Worm (Caenorhabditis elegans) whole organism, young adult: ENCODE data around the gene F58F12.12.
A peak's percentile ranks its signal among the peaks of the same experiment; 100 is the strongest.

ENCODE experiments used
- B0261.1 ChIP-seq: sonication (generic microtip); optimal IDR thresholded peaks from 2 replicates; lab custom pipeline; 2016; ENCODE audit warnings: mild to moderate bottlenecking, missing genetic modification characterization, moderate library complexity, missing compliant biosample characterization
- C17E4.6 ChIP-seq: fragments of 200-800 bp; sonication (Bioruptor generic); IDR thresholded peaks from 2 replicates; pipeline ENCODE4 v1.3.6; 2022; ENCODE audit warnings: missing genetic modification reagents, missing genetic modification characterization, missing compliant biosample characterization
- F22D6.2 ChIP-seq: sonication (generic microtip); optimal IDR thresholded peaks from 2 replicates; lab custom pipeline; 2016; ENCODE audit warnings: mild to moderate bottlenecking, missing genetic modification characterization, missing compliant biosample characterization
- F37B4.10 ChIP-seq: fragments of 200-800 bp; sonication (Bioruptor generic); IDR thresholded peaks from 2 replicates; pipeline ENCODE4 v1.3.6; 2022; ENCODE audit warnings: missing genetic modification characterization, missing compliant biosample characterization
- F49E8.2 ChIP-seq: sonication (generic microtip); optimal IDR thresholded peaks from 3 replicates; lab custom pipeline; 2017; ENCODE audit warnings: missing genetic modification characterization, mild to moderate bottlenecking, missing compliant biosample characterization, antibody characterized with exemption, moderate library complexity; ENCODE audit not compliant: insufficient read depth
- F52B5.7 ChIP-seq: sonication (generic microtip); optimal IDR thresholded peaks from 2 replicates; lab custom pipeline; 2016; ENCODE audit warnings: mild to moderate bottlenecking, missing genetic modification characterization, missing compliant biosample characterization
- K12H6.12 ChIP-seq: fragments of 200-800 bp; sonication (Bioruptor generic); optimal IDR thresholded peaks from 2 replicates; lab custom pipeline; 2018; ENCODE audit warnings: mild to moderate bottlenecking, missing genetic modification characterization, missing compliant biosample characterization
- T07F8.4 ChIP-seq: sonication (generic microtip); optimal IDR thresholded peaks from 2 replicates; lab custom pipeline; 2016; ENCODE audit warnings: mild to moderate bottlenecking, missing genetic modification characterization, moderate library complexity, missing compliant biosample characterization
- T26A5.8 ChIP-seq: sonication (generic microtip); optimal IDR thresholded peaks from 2 replicates; lab custom pipeline; 2016; ENCODE audit warnings: missing genetic modification characterization, missing compliant biosample characterization
- Y53G8AR.9 ChIP-seq: fragments of 200-800 bp; sonication (Bioruptor generic); conservative IDR thresholded peaks from 2 replicates; pipeline ENCODE4 v1.3.6; 2022; ENCODE audit warnings: missing genetic modification reagents, missing genetic modification characterization, missing compliant biosample characterization
- ZK185.1 ChIP-seq: sonication (generic microtip); optimal IDR thresholded peaks from 2 replicates; lab custom pipeline; 2016; ENCODE audit warnings: mild to moderate bottlenecking, missing genetic modification characterization, missing compliant biosample characterization; ENCODE audit not compliant: poor library complexity, severe bottlenecking
- akir-1 ChIP-seq: fragments of 200-800 bp; sonication (Bioruptor generic); optimal IDR thresholded peaks from 2 replicates; lab custom pipeline; 2018; ENCODE audit warnings: mild to moderate bottlenecking, missing genetic modification characterization, moderate library complexity, missing compliant biosample characterization
- atf-7 ChIP-seq: sonication (generic microtip); optimal IDR thresholded peaks from 2 replicates; lab custom pipeline; 2017; ENCODE audit warnings: mild to moderate bottlenecking, missing genetic modification characterization, missing compliant biosample characterization
- athp-1 ChIP-seq: sonication (generic microtip); optimal IDR thresholded peaks from 2 replicates; lab custom pipeline; 2017; ENCODE audit warnings: mild to moderate bottlenecking, missing genetic modification characterization, missing compliant biosample characterization
- attf-5 ChIP-seq: fragments of 200-800 bp; sonication (Bioruptor generic); optimal IDR thresholded peaks from 2 replicates; lab custom pipeline; 2018; ENCODE audit warnings: mild to moderate bottlenecking, missing genetic modification characterization, missing compliant biosample characterization
- bed-1 ChIP-seq: fragments of 200-800 bp; sonication (Bioruptor generic); IDR thresholded peaks from 2 replicates; pipeline ENCODE4 v1.3.6; 2022; ENCODE audit warnings: missing genetic modification reagents, missing genetic modification characterization, missing compliant biosample characterization
- ccch-3 ChIP-seq: fragments of 200-800 bp; sonication (Bioruptor generic); optimal IDR thresholded peaks from 2 replicates; lab custom pipeline; 2018; ENCODE audit warnings: mild to moderate bottlenecking, missing genetic modification characterization, missing compliant biosample characterization
- cebp-1 ChIP-seq, 2 experiments: fragments of 200-800 bp in 1 of 2; sonication (Bioruptor generic) in 1 of 2; sonication (generic microtip) in 1 of 2; IDR thresholded peaks in 1 of 2; optimal IDR thresholded peaks in 1 of 2; 2 replicates each; pipeline versions ENCODE4 v1.3.6 to Lab custom; 2017 to 2022; ENCODE audit warnings: missing compliant biosample characterization in 2 of 2, missing genetic modification characterization in 2 of 2, mild to moderate bottlenecking in 1 of 2, missing genetic modification reagents in 1 of 2, moderate library complexity in 1 of 2
- ceh-40 ChIP-seq: fragments of 200-800 bp; sonication (Bioruptor generic); IDR thresholded peaks from 2 replicates; pipeline ENCODE4 v1.3.6; 2022; ENCODE audit warnings: missing genetic modification characterization, missing compliant biosample characterization
- ceh-58 ChIP-seq: fragments of 200-800 bp; sonication (Bioruptor generic); IDR thresholded peaks from 2 replicates; pipeline ENCODE4 v1.3.6; 2022; ENCODE audit warnings: missing genetic modification characterization, missing compliant biosample characterization
- chd-7 ChIP-seq: sonication (generic microtip); optimal IDR thresholded peaks from 2 replicates; lab custom pipeline; 2016; ENCODE audit warnings: mild to moderate bottlenecking, missing genetic modification characterization, moderate library complexity, missing compliant biosample characterization
- dpl-1 ChIP-seq: fragments of 150-350 bp; optimal IDR thresholded peaks from 2 replicates; lab custom pipeline; 2014; ENCODE audit warnings: missing biosample characterization, missing genetic modification reagents, missing genetic modification characterization
- efl-1 ChIP-seq: fragments of 150-350 bp; optimal IDR thresholded peaks from 2 replicates; lab custom pipeline; 2014; ENCODE audit warnings: missing biosample characterization, missing genetic modification reagents, missing genetic modification characterization
- egl-18 ChIP-seq: fragments of 200-800 bp; sonication (Bioruptor generic); IDR thresholded peaks from 2 replicates; pipeline ENCODE4 v1.3.6; 2022; ENCODE audit warnings: missing genetic modification reagents, missing genetic modification characterization, missing compliant biosample characterization
- ets-4 ChIP-seq: fragments of 200-800 bp; sonication (Bioruptor generic); optimal IDR thresholded peaks from 2 replicates; lab custom pipeline; 2018; ENCODE audit warnings: mild to moderate bottlenecking, missing genetic modification characterization, missing compliant biosample characterization
- fkh-3 ChIP-seq: sonication (generic microtip); optimal IDR thresholded peaks from 2 replicates; lab custom pipeline; 2016; ENCODE audit warnings: mild to moderate bottlenecking, missing genetic modification characterization, missing compliant biosample characterization
- him-1 ChIP-seq: sonication (generic microtip); optimal IDR thresholded peaks from 2 replicates; lab custom pipeline; 2016; ENCODE audit warnings: missing genotype, missing genetic modification reagents, missing genetic modification characterization, missing compliant biosample characterization
- hmg-20 ChIP-seq: fragments of 200-800 bp; sonication (Bioruptor generic); IDR thresholded peaks from 2 replicates; pipeline ENCODE4 v1.3.6; 2022; ENCODE audit warnings: missing genetic modification reagents, missing genetic modification characterization, missing compliant biosample characterization
- let-526 ChIP-seq: fragments of 200-800 bp; sonication (Bioruptor generic); IDR thresholded peaks from 2 replicates; pipeline ENCODE4 v1.3.6; 2022; ENCODE audit warnings: missing genetic modification reagents, missing genetic modification characterization, missing compliant biosample characterization
- lin-35 ChIP-seq, 3 experiments: fragments of 150-350 bp in 2 of 3; sonication (generic microtip) in 1 of 3; optimal IDR thresholded peaks; 2 replicates each; lab custom pipeline; 2014 to 2018; ENCODE audit warnings: missing biosample characterization in 3 of 3, missing genetic modification characterization in 3 of 3, missing genetic modification reagents in 3 of 3
- lin-54 ChIP-seq: fragments of 200-800 bp; sonication (Bioruptor generic); optimal IDR thresholded peaks from 2 replicates; lab custom pipeline; 2018; ENCODE audit warnings: mild to moderate bottlenecking, missing genetic modification characterization, missing compliant biosample characterization
- lsl-1 ChIP-seq: fragments of 200-800 bp; sonication (Bioruptor generic); optimal IDR thresholded peaks from 2 replicates; lab custom pipeline; 2018; ENCODE audit warnings: mild to moderate bottlenecking, missing genetic modification characterization, moderate library complexity, missing compliant biosample characterization
- madf-3 ChIP-seq: fragments of 200-800 bp; sonication (Bioruptor generic); IDR thresholded peaks from 2 replicates; pipeline ENCODE4 v1.3.6; 2022; ENCODE audit warnings: missing genetic modification reagents, missing genetic modification characterization, missing compliant biosample characterization
- mcd-1 ChIP-seq: fragments of 200-800 bp; sonication (Bioruptor generic); IDR thresholded peaks from 2 replicates; pipeline ENCODE4 v1.3.6; 2022; ENCODE audit warnings: missing genetic modification reagents, missing genetic modification characterization, missing compliant biosample characterization
- mel-28 ChIP-seq: sonication (generic microtip); optimal IDR thresholded peaks from 2 replicates; lab custom pipeline; 2016; ENCODE audit warnings: borderline replicate concordance, mild to moderate bottlenecking, missing genetic modification characterization, missing compliant biosample characterization
- mxl-1 ChIP-seq: sonication (generic microtip); optimal IDR thresholded peaks from 2 replicates; lab custom pipeline; 2016; ENCODE audit warnings: missing genetic modification characterization, missing compliant biosample characterization
- nfyb-1 ChIP-seq: fragments of 200-800 bp; sonication (Bioruptor generic); IDR thresholded peaks from 2 replicates; pipeline ENCODE4 v1.3.6; 2022; ENCODE audit warnings: missing genetic modification reagents, missing genetic modification characterization, missing compliant biosample characterization
- nhr-120 ChIP-seq: fragments of 200-800 bp; sonication (Bioruptor generic); IDR thresholded peaks from 2 replicates; pipeline ENCODE4 v1.3.6; 2022; ENCODE audit warnings: missing genetic modification characterization, missing compliant biosample characterization
- nhr-80 ChIP-seq: sonication (generic microtip); optimal IDR thresholded peaks from 2 replicates; lab custom pipeline; 2016; ENCODE audit warnings: missing genetic modification characterization, missing compliant biosample characterization
- nhr-90 ChIP-seq: sonication (generic microtip); optimal IDR thresholded peaks from 2 replicates; lab custom pipeline; 2016; ENCODE audit warnings: missing genotype, mild to moderate bottlenecking, missing genetic modification characterization, missing compliant biosample characterization
- pha-4 ChIP-seq: fragments of 150-350 bp; sonication (generic microtip); optimal IDR thresholded peaks from 2 replicates; lab custom pipeline; 2014; ENCODE audit warnings: missing biosample characterization, missing genetic modification reagents, missing genetic modification characterization
- rec-8 ChIP-seq, 2 experiments: sonication (generic microtip); optimal IDR thresholded peaks; 2 replicates each; lab custom pipeline; 2016; ENCODE audit warnings: mild to moderate bottlenecking in 2 of 2, missing genetic modification characterization in 2 of 2, missing genetic modification reagents in 2 of 2, missing genotype in 2 of 2, missing biosample characterization in 1 of 2, missing compliant biosample characterization in 1 of 2, moderate library complexity in 1 of 2
- rpc-1 ChIP-seq, 2 experiments: fragments of 150-350 bp in 1 of 2; sonication (generic microtip) in 1 of 2; optimal IDR thresholded peaks; 2 replicates each; lab custom pipeline; 2014 to 2018; ENCODE audit warnings: missing biosample characterization in 1 of 2, missing genetic modification characterization in 1 of 2, missing genetic modification reagents in 1 of 2, missing genotype in 1 of 2
- sea-2 ChIP-seq: fragments of 200-800 bp; sonication (Bioruptor generic); IDR thresholded peaks from 2 replicates; pipeline ENCODE4 v1.3.6; 2022; ENCODE audit warnings: missing genetic modification characterization, missing compliant biosample characterization
- somi-1 ChIP-seq: fragments of 200-800 bp; sonication (Bioruptor generic); optimal IDR thresholded peaks from 2 replicates; lab custom pipeline; 2018; ENCODE audit warnings: mild to moderate bottlenecking, missing genetic modification characterization, missing compliant biosample characterization
- xnd-1 ChIP-seq: sonication (generic microtip); optimal IDR thresholded peaks from 2 replicates; lab custom pipeline; 2016; ENCODE audit warnings: missing genotype, missing genetic modification reagents, missing genetic modification characterization, missing compliant biosample characterization

Gene F58F12.12

DNA sequence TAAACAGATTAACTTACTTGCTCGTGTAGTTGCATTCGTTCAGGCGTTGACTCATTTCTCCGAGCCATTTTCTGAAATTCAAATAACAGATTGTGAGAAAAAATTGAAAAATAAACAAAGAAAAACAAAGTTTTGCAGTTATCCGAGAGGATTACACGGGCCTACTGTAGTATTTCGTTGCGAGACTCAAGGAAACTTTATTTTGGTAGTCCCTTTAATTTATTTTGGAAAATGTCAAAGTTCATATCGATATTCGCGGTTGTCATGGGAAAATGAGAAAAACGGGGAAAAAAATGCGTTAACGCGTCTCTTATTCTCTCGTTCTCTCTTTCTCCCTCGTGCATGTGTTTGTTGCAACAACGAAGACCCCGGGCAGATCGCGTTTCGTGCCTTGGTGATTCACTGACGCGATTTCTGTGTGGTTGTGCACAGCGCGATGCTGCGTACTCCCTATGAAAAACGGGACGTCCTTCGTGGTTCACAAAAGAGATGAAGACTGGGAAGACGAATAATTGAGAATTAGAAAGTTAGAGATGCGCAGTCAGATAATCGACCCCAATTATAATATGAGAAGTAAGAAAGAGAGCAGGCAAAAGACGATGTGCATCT, 49.6 kb upstream of the F58F12.12 start, which contains the start of gene set-4 (continued):
- TF ChIP-seq rpc-1 (optimal IDR thresholded peaks at IDR 0.05; lab: Kevin White, UChicago), result no peak
- no peak for TF ChIP-seq rpc-1 (tag; optimal IDR thresholded peaks at IDR 0.05; lab: Kevin White, UChicago)
- no peak for TF ChIP-seq fkh-3 (tag; lab: Kevin White, UChicago)
- TF ChIP-seq egl-18 (GFP tag; lab: Robert Waterston, UW), result peak; percentile 55; the same call in 1 of the 2 replicates
- peak; percentile 91 for TF ChIP-seq nfyb-1 (GFP tag; lab: Robert Waterston, UW)
- 0 out of 2 replicates have a peak, but pooled peaks have one; percentile 51 for TF ChIP-seq let-526 (GFP tag; lab: Robert Waterston, UW)
- no peak for TF ChIP-seq ccch-3
- no peak for TF ChIP-seq pha-4 (tag; lab: Kevin White, UChicago)
- TF ChIP-seq somi-1 (GFP tag; lab: Kevin White, UChicago), result peak; percentile 56
- no peak for TF ChIP-seq F37B4.10 (GFP tag; lab: Robert Waterston, UW)
- TF ChIP-seq T07F8.4 (tag; lab: Kevin White, UChicago), result no peak
- peak; percentile 82 for TF ChIP-seq Y53G8AR.9 (GFP tag; lab: Robert Waterston, UW)
- peak; percentile 75 for TF ChIP-seq ets-4 (GFP tag; lab: Kevin White, UChicago)
- TF ChIP-seq ZK185.1 (tag; lab: Kevin White, UChicago), result peak; percentile 68
- peak; percentile 10 for TF ChIP-seq him-1 (tag; lab: Kevin White, UChicago)
- no peak for TF ChIP-seq ceh-58 (GFP tag; lab: Robert Waterston, UW)
- peak; percentile 87 for TF ChIP-seq K12H6.12 (tag; lab: Kevin White, UChicago)
- TF ChIP-seq lin-35 (GFP tag; optimal IDR thresholded peaks at IDR 0.05; lab: Kevin White, UChicago), result peak in 2 of 3 experiments; percentile 28 to 90
- peak; percentile 73 for TF ChIP-seq chd-7 (tag; lab: Kevin White, UChicago)
- peak; percentile 58 for TF ChIP-seq efl-1 (GFP tag; lab: Kevin White, UChicago)
- TF ChIP-seq nhr-90, result peak; percentile 57
- peak; percentile 92 for TF ChIP-seq mcd-1
- no peak for TF ChIP-seq sea-2 (GFP tag; lab: Robert Waterston, UW)
- TF ChIP-seq akir-1 (GFP tag; lab: Kevin White, UChicago), result no peak
- peak; percentile 42; the same call in 1 of the 2 replicates for TF ChIP-seq C17E4.6
- peak; percentile 38 for TF ChIP-seq athp-1 (tag; lab: Kevin White, UChicago)
- TF ChIP-seq rec-8 (tag; optimal IDR thresholded peaks at IDR 0.05; lab: Kevin White, UChicago), result no peak
- TF ChIP-seq lsl-1 (GFP tag; lab: Kevin White, UChicago), result peak; percentile 78
- no peak for TF ChIP-seq B0261.1 (tag; lab: Kevin White, UChicago)
- TF ChIP-seq lin-54 (GFP tag; lab: Kevin White, UChicago), result peak; percentile 78
- TF ChIP-seq T26A5.8, result no peak
- no peak for TF ChIP-seq F52B5.7 (tag; lab: Kevin White, UChicago)
- TF ChIP-seq atf-7 (tag; lab: Kevin White, UChicago), result peak; percentile 77
- no peak for TF ChIP-seq mxl-1 (tag; lab: Kevin White, UChicago)
- no peak for TF ChIP-seq mel-28
- TF ChIP-seq nhr-120 (GFP tag; lab: Robert Waterston, UW), result no peak

DNA sequence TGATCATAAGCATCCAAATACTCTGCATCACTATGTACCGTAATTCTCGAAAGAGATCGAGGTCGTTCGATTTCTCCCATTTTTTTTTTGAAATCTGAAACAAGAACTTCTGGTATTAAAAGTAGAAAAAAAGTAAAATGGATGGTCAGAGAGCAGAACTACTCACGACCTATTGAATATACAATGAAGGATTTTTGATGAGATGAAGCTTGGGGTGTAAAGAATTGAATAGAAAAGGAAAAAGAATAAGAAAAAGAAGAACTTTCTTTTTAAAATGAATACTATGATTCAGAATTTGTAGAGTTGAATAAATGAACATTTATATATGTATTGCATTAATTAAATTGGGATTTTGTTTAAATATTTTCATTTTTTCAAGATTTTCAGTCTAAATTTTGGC, 47.1 kb upstream of the F58F12.12 start, which contains the start of gene ttc-39B:
Gene ttc-39B (minus strand): TSS at position 101 of the 400 bp plus-strand sequence.
- TF ChIP-seq T26A5.8 (no peak), ZK185.1 (tag; lab: Kevin White, UChicago) (no peak), bed-1 (GFP tag; lab: Robert Waterston, UW) (no peak), Y53G8AR.9 (GFP tag; lab: Robert Waterston, UW) (no peak), F22D6.2 (no peak), hmg-20 (GFP tag; lab: Robert Waterston, UW) (no peak), ccch-3 (no peak), madf-3 (GFP tag; lab: Robert Waterston, UW) (no peak), attf-5 (GFP tag; lab: Kevin White, UChicago) (no peak), F37B4.10 (GFP tag; lab: Robert Waterston, UW) (no peak), lin-35 (GFP tag; optimal IDR thresholded peaks at IDR 0.05; lab: Kevin White, UChicago) (no peak), dpl-1 (GFP tag; lab: Kevin White, UChicago) (no peak), F52B5.7 (tag; lab: Kevin White, UChicago) (no peak), xnd-1 (tag; lab: Kevin White, UChicago) (no peak), mel-28 (no peak), nhr-80 (tag; lab: Kevin White, UChicago) (no peak), F49E8.2 (no peak), ceh-40 (GFP tag; lab: Robert Waterston, UW) (no peak), cebp-1 (GFP tag; IDR thresholded peaks at IDR 0.05; lab: Robert Waterston, UW) (no peak), cebp-1 (tag; optimal IDR thresholded peaks at IDR 0.05; lab: Kevin White, UChicago) (no peak)
